Comparison of ENCODE assay signal across 5 fruit fly cellular contexts in the genomic region with DNA sequence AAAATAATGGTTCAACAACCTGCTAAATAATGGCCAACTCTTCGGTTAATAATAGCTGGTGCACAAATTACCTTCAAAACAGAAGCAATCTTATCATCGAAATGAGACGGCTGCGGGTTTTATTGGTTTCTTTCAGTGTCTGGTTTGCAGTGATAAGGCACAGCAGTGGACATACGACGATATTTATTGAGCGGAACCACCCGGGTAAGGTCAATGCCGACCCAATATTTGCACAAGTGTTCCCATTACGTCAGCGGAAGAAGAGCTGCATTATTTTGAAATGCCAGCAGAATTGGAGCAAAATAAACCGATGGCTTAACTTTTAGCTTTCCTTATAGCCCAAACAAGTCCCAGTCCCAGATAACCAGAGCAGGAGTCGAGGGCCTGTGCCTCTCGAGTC.
A peak's percentile ranks its signal among the peaks of the same experiment; 100 is the strongest.
TF ChIP-seq lines count a peak whose summit lies in the region.

No protein-coding gene starts in this region.

- no peak for TF ChIP-seq CTCF in whole organism, embryonic (GFP tag; optimal IDR thresholded peaks at IDR 0.05; lab: Kevin White, UChicago)

TF ChIP-seq in whole organism, adult, 20 proteins besides CTCF, POLR2A, EP300 and RAD21:
- TF ChIP-seq tj (GFP tag; optimal IDR thresholded peaks at IDR 0.05; lab: Kevin White, UChicago) = peak; percentile 20
- TF ChIP-seq CG7045 (GFP tag; optimal IDR thresholded peaks at IDR 0.05; lab: Kevin White, UChicago) = no peak
- no peak for TF ChIP-seq CG7101 (tag; optimal IDR thresholded peaks at IDR 0.05; lab: Kevin White, UChicago)
- TF ChIP-seq bab1 (GFP tag; optimal IDR thresholded peaks at IDR 0.05; lab: Kevin White, UChicago) = no peak
- peak; percentile 12 for TF ChIP-seq ovo (GFP tag; optimal IDR thresholded peaks at IDR 0.05; lab: Kevin White, UChicago)
- no peak for TF ChIP-seq Hr96 (GFP tag; optimal IDR thresholded peaks at IDR 0.05; lab: Kevin White, UChicago)
- peak; percentile 61 for TF ChIP-seq kay (GFP tag; lab: Kevin White, UChicago; ENCODE audit: borderline replicate concordance)
TF ChIP-seq in whole organism, adult: peak in this region for 3.

TF ChIP-seq in whole organism, embryonic, 481 proteins besides CTCF, POLR2A, EP300 and RAD21 (continues in another document):
- TF ChIP-seq CG14860 (GFP tag; IDR thresholded peaks at IDR 0.05; lab: Robert Waterston, UW; ENCODE audit: partially characterized antibody) (no peak), jigr1 (GFP tag; IDR thresholded peaks at IDR 0.05; lab: Robert Waterston, UW) (no peak), CG10267 (tag; optimal IDR thresholded peaks at IDR 0.05; lab: Kevin White, UChicago) (no peak), Hey (tag; optimal IDR thresholded peaks at IDR 0.05; lab: Kevin White, UChicago) (no peak), CG31365 (tag; optimal IDR thresholded peaks at IDR 0.05; lab: Kevin White, UChicago) (no peak), grau (tag; optimal IDR thresholded peaks at IDR 0.05; lab: Kevin White, UChicago) (no peak), chm (GFP tag; IDR thresholded peaks at IDR 0.05; lab: Robert Waterston, UW) (no peak), Dfd (GFP tag; optimal IDR thresholded peaks at IDR 0.05; lab: Kevin White, UChicago) (no peak), pros (GFP tag; optimal IDR thresholded peaks at IDR 0.05; lab: Kevin White, UChicago) (no peak), sqz (GFP tag; optimal IDR thresholded peaks at IDR 0.05; lab: Kevin White, UChicago) (no peak), CG13894 (tag; optimal IDR thresholded peaks at IDR 0.05; lab: Kevin White, UChicago) (no peak), CG4707 (GFP tag; optimal IDR thresholded peaks at IDR 0.05; lab: Kevin White, UChicago) (no peak), CG13123 (GFP tag; optimal IDR thresholded peaks at IDR 0.05; lab: Kevin White, UChicago) (no peak), sens (GFP tag; lab: Kevin White, UChicago) (peak; percentile 26), Dp (GFP tag; optimal IDR thresholded peaks at IDR 0.05; lab: Kevin White, UChicago) (no peak), Xrp1 (GFP tag; IDR thresholded peaks at IDR 0.05; lab: Robert Waterston, UW) (0 out of 2 replicates have a peak, but pooled peaks have one; percentile 26), CG7786 (GFP tag; optimal IDR thresholded peaks at IDR 0.05; lab: Kevin White, UChicago) (no peak), zfh1 (GFP tag; IDR thresholded peaks at IDR 0.05; lab: Robert Waterston, UW) (0 out of 3 replicates have a peak, but pooled peaks have one; percentile 6), ewg (GFP tag; optimal IDR thresholded peaks at IDR 0.05; lab: Kevin White, UChicago) (no peak), CG17361 (GFP tag; IDR thresholded peaks at IDR 0.05; lab: Robert Waterston, UW) (no peak)

TF ChIP-seq in whole organism, prepupa, 60 proteins besides CTCF, POLR2A, EP300 and RAD21:
- TF ChIP-seq CG34406 (GFP tag; optimal IDR thresholded peaks at IDR 0.05; lab: Kevin White, UChicago) (no peak), CG3919 (GFP tag; optimal IDR thresholded peaks at IDR 0.05; lab: Kevin White, UChicago) (no peak), Eip78C (GFP tag; lab: Kevin White, UChicago) (peak; percentile 20), esn (GFP tag; optimal IDR thresholded peaks at IDR 0.05; lab: Kevin White, UChicago) (peak; percentile 29), topi (GFP tag; optimal IDR thresholded peaks at IDR 0.05; lab: Kevin White, UChicago) (no peak), vri (GFP tag; optimal IDR thresholded peaks at IDR 0.05; lab: Kevin White, UChicago) (peak; percentile 78), svp (GFP tag; lab: Kevin White, UChicago) (peak; percentile 96), fkh (GFP tag; optimal IDR thresholded peaks at IDR 0.05; lab: Kevin White, UChicago) (peak; percentile 30), CG6854 (GFP tag; optimal IDR thresholded peaks at IDR 0.05; lab: Kevin White, UChicago) (peak; percentile 19), Met (GFP tag; optimal IDR thresholded peaks at IDR 0.05; lab: Kevin White, UChicago) (peak; percentile 3)

TF ChIP-seq in whole organism, pupa, 21 proteins besides CTCF, POLR2A, EP300 and RAD21:
- TF ChIP-seq EcR (GFP tag; optimal IDR thresholded peaks at IDR 0.05; lab: Kevin White, UChicago) (peak; percentile 27), D1 (tag; optimal IDR thresholded peaks at IDR 0.05; lab: Kevin White, UChicago) (no peak)

TF ChIP-seq in whole organism, wandering third instar larva, 38 proteins besides CTCF, POLR2A, EP300 and RAD21:
- TF ChIP-seq h (GFP tag; optimal IDR thresholded peaks at IDR 0.05; lab: Kevin White, UChicago) (peak; percentile 30), woc (GFP tag; optimal IDR thresholded peaks at IDR 0.05; lab: Kevin White, UChicago) (no peak), Sp1 (GFP tag; optimal IDR thresholded peaks at IDR 0.05; lab: Kevin White, UChicago) (peak; percentile 6), Rel (GFP tag; optimal IDR thresholded peaks at IDR 0.05; lab: Kevin White, UChicago) (no peak), Rel (tag; optimal IDR thresholded peaks at IDR 0.05; lab: Kevin White, UChicago) (peak; percentile 69), Hnf4 (GFP tag; optimal IDR thresholded peaks at IDR 0.05; lab: Kevin White, UChicago) (no peak), brk (GFP tag; optimal IDR thresholded peaks at IDR 0.05; lab: Kevin White, UChicago) (peak; percentile 19)
TF ChIP-seq in whole organism, wandering third instar larva: peak in this region for 4.
